Worm (Caenorhabditis elegans): ENCODE measurements around the gene bath-28.

- TF ChIP-seq fos-1 (tag; optimal IDR thresholded peaks at IDR 0.05), result no peak
- TF ChIP-seq pqm-1 (tag; optimal IDR thresholded peaks at IDR 0.05), result no peak
- TF ChIP-seq ceh-44 (GFP tag; IDR thresholded peaks at IDR 0.05), result no peak
- no peak for TF ChIP-seq egl-43 (GFP tag; IDR thresholded peaks at IDR 0.05)
- no peak for TF ChIP-seq R02D3.7 (tag; optimal IDR thresholded peaks at IDR 0.05)
- no peak for TF ChIP-seq dmd-8 (GFP tag; IDR thresholded peaks at IDR 0.05)
- TF ChIP-seq ztf-11 (tag; optimal IDR thresholded peaks at IDR 0.05), result no peak
- no peak for TF ChIP-seq nhr-77 (tag; optimal IDR thresholded peaks at IDR 0.05)
- no peak for TF ChIP-seq egl-27 (tag; optimal IDR thresholded peaks at IDR 0.05)
- no peak for TF ChIP-seq rbr-2 (tag; optimal IDR thresholded peaks at IDR 0.05)
Observed at ce11 chrII:3322257-3322656, 22.5 kb downstream of the bath-28 start, which contains the start of gene Y46D2A.1.
